Worm (Caenorhabditis elegans) whole organism, L3 larva: Measurements from ENCODE around the gene otpl-5.
A peak's percentile ranks its signal among the peaks of the same experiment; 100 is the strongest.

ENCODE experiments used
- ama-1 ChIP-seq: fragments of 150-350 bp; optimal IDR thresholded peaks from 2 replicates; lab custom pipeline; 2018
- fkh-10 ChIP-seq: sonication (generic microtip); optimal IDR thresholded peaks from 2 replicates; lab custom pipeline; 2017; ENCODE audit warnings: missing biosample characterization, missing genetic modification reagents, missing genetic modification characterization
- fos-1 ChIP-seq: fragments of 150-350 bp; optimal IDR thresholded peaks from 2 replicates; lab custom pipeline; 2014; ENCODE audit warnings: missing biosample characterization, missing genetic modification characterization
- lin-39 ChIP-seq: fragments of 150-350 bp; optimal IDR thresholded peaks from 2 replicates; lab custom pipeline; 2018; ENCODE audit warnings: missing biosample characterization, missing genetic modification reagents, missing genetic modification characterization
- nhr-11 ChIP-seq: fragments of 150-350 bp; optimal IDR thresholded peaks from 2 replicates; lab custom pipeline; 2014; ENCODE audit warnings: missing biosample characterization, missing genetic modification characterization
- nhr-23 ChIP-seq: fragments of 150-350 bp; optimal IDR thresholded peaks from 2 replicates; lab custom pipeline; 2014; ENCODE audit warnings: missing biosample characterization, missing genetic modification reagents, missing genetic modification characterization
- nhr-28 ChIP-seq: fragments of 150-350 bp; optimal IDR thresholded peaks from 2 replicates; lab custom pipeline; 2014; ENCODE audit warnings: missing biosample characterization, missing genetic modification characterization
- pha-4 ChIP-seq: fragments of 150-350 bp; optimal IDR thresholded peaks from 2 replicates; lab custom pipeline; 2014; ENCODE audit warnings: missing biosample characterization, missing genetic modification reagents, missing genetic modification characterization
- skn-1 ChIP-seq: fragments of 150-350 bp; optimal IDR thresholded peaks from 2 replicates; lab custom pipeline; 2014; ENCODE audit warnings: missing biosample characterization, missing genetic modification characterization
- unc-39 ChIP-seq: sonication (generic microtip); optimal IDR thresholded peaks from 4 replicates; lab custom pipeline; 2017; ENCODE audit warnings: missing biosample characterization, missing genetic modification characterization
- unc-62 ChIP-seq: fragments of 150-350 bp; sonication (generic microtip); optimal IDR thresholded peaks from 4 replicates; lab custom pipeline; 2014; ENCODE audit warnings: missing biosample characterization, missing genetic modification reagents, missing genetic modification characterization

DNA sequence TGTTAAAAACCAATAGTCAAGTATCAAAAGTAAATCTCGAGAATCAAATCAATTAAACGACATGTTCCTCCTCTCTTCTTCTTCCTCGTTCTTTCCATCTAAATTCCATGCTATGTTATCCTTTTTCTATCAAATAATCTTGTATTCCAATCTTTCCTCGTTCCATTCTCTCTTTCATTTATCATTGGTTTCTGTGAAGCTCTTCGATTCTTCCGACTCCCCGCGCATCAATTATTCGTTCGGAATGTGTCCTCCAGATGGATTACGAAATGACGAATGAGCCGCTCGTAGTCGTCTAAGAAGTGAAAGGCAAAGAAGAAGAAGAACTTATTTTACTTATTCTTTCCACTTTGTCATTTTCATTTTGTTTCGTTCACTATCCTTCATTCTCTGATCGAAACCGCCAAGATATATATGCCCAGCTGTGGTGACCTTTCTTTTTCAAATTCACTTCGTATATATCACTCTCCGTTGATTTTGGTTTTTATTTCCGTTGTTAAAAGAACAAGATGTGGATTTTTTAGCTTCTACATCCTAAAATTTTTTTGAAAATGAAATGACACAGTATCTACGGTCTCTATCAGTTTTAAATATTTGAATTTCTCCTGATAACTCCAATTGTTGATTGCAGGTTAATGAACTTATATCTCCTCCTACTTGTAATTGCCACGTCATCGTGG is 34.9 kb upstream of the otpl-5 start, which contains the start of gene pxn-1:
- TF ChIP-seq unc-39 (no peak), skn-1 (no peak), ama-1 (no peak), fkh-10 (GFP tag; lab: Kevin White, UChicago) (no peak), nhr-23 (tag; lab: Kevin White, UChicago) (no peak), nhr-28 (tag; lab: Kevin White, UChicago) (no peak), pha-4 (tag; lab: Kevin White, UChicago) (no peak), fos-1 (tag; lab: Kevin White, UChicago) (no peak), nhr-11 (tag; lab: Kevin White, UChicago) (no peak), unc-62 (GFP tag; lab: Kevin White, UChicago) (peak; percentile 55), lin-39 (tag; lab: Kevin White, UChicago) (peak; percentile 78)
